Worm (Caenorhabditis elegans): Measurements from ENCODE around the gene F48E8.2.
A peak's percentile ranks its signal among the peaks of the same experiment; 100 is the strongest.

F48E8.2 gene

DNA sequence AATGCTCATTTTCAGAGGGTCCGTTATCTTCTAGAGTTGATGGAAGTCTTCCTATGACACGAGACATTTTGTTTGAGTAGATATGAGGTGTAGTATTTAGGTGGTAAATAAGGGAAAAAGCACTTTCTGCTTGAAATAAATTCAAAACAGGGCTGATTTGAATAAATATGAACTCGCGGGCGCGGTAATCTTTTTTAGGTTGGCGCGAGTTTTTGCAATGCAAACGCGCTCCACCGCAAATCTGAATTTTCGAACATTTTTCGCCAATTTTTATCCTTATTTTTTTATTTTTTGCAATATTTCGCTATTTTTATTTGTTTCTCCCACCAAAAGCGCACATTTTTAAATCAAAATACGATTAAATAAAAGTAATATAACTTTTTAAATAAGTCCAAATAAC, 16.0 kb upstream of the F48E8.2 start, which contains the start of gene skpt-1:
Gene skpt-1 (minus strand): TSS at position 219 of the 400 bp plus-strand sequence.
- peak; percentile 93 for TF ChIP-seq madf-3 (GFP tag; IDR thresholded peaks at IDR 0.05)
- peak; percentile 89 for TF ChIP-seq F33H1.4 (GFP tag; IDR thresholded peaks at IDR 0.05)
- peak; percentile 73; the same call in 1 of the 2 replicates for TF ChIP-seq nfyb-1 (GFP tag; IDR thresholded peaks at IDR 0.05)
- peak; percentile 94 for TF ChIP-seq B0019.2 (GFP tag; conservative IDR thresholded peaks at IDR 0.05)
- TF ChIP-seq unc-130 (GFP tag; optimal IDR thresholded peaks at IDR 0.05) = peak; percentile 64
- TF ChIP-seq T07F8.4 (tag; optimal IDR thresholded peaks at IDR 0.05) = no peak
- TF ChIP-seq athp-1 (tag; optimal IDR thresholded peaks at IDR 0.05) = peak; percentile 58
- peak; percentile 86 for TF ChIP-seq lsl-1 (GFP tag; optimal IDR thresholded peaks at IDR 0.05)
- TF ChIP-seq dox-1 (GFP tag; IDR thresholded peaks at IDR 0.05) = peak; percentile 88
- peak; percentile 97 for TF ChIP-seq mcd-1 (GFP tag; IDR thresholded peaks at IDR 0.05)
- TF ChIP-seq bed-1 (GFP tag; IDR thresholded peaks at IDR 0.05) = no peak
- peak; percentile 54 for TF ChIP-seq hrde-1 (tag; optimal IDR thresholded peaks at IDR 0.05; ENCODE audit: borderline replicate concordance)
- peak; percentile 85 for TF ChIP-seq F49E8.2 (tag; optimal IDR thresholded peaks at IDR 0.05; ENCODE audit: insufficient read depth)
- TF ChIP-seq lin-35 (GFP tag; optimal IDR thresholded peaks at IDR 0.05) = peak in 2 of 3 experiments; percentile 67 to 91
- peak; percentile 86 for TF ChIP-seq hsf-1 (GFP tag; IDR thresholded peaks at IDR 0.05)
- TF ChIP-seq D2030.7 (GFP tag; IDR thresholded peaks at IDR 0.05) = peak; percentile 97
- no peak for TF ChIP-seq Y53F4B.3 (GFP tag; IDR thresholded peaks at IDR 0.05)
- TF ChIP-seq C17E4.6 (GFP tag; IDR thresholded peaks at IDR 0.05) = peak; percentile 77; the same call in 1 of the 2 replicates
- TF ChIP-seq B0336.3 (GFP tag; IDR thresholded peaks at IDR 0.05) = peak; percentile 88
- TF ChIP-seq atf-7 (tag; optimal IDR thresholded peaks at IDR 0.05) = no peak
- no peak for TF ChIP-seq lin-40 (tag; optimal IDR thresholded peaks at IDR 0.05)
- TF ChIP-seq cebp-2 (GFP tag; IDR thresholded peaks at IDR 0.05) = no peak
- TF ChIP-seq bed-2 (GFP tag; IDR thresholded peaks at IDR 0.05) = 0 out of 2 replicates have a peak, but pooled peaks have one; percentile 34
- TF ChIP-seq lin-54 (GFP tag; optimal IDR thresholded peaks at IDR 0.05) = peak; percentile 96
- no peak for TF ChIP-seq ceh-40 (GFP tag; IDR thresholded peaks at IDR 0.05)
- no peak for TF ChIP-seq ceh-27 (GFP tag; optimal IDR thresholded peaks at IDR 0.05)
- TF ChIP-seq lir-1 (GFP tag; conservative IDR thresholded peaks at IDR 0.05) = peak; percentile 76; the same call in 1 of the 2 replicates
- no peak for TF ChIP-seq egl-18 (GFP tag; IDR thresholded peaks at IDR 0.05)
- 0 out of 2 replicates have a peak, but pooled peaks have one; percentile 77 for TF ChIP-seq ztf-28 (GFP tag; IDR thresholded peaks at IDR 0.05)
- 0 out of 2 replicates have a peak, but pooled peaks have one; percentile 26 for TF ChIP-seq Y67H2A.10 (GFP tag; conservative IDR thresholded peaks at IDR 0.05)
- TF ChIP-seq attf-5 (GFP tag; optimal IDR thresholded peaks at IDR 0.05) = peak; percentile 31
- 0 out of 2 replicates have a peak, but pooled peaks have one; percentile 51 for TF ChIP-seq Y79H2A.3 (GFP tag; conservative IDR thresholded peaks at IDR 0.05)
- TF ChIP-seq ceh-91 (GFP tag; IDR thresholded peaks at IDR 0.05) = peak; percentile 96
- no peak for TF ChIP-seq ZK185.1 (tag; optimal IDR thresholded peaks at IDR 0.05; ENCODE audit: poor library complexity, severe bottlenecking)
- TF ChIP-seq ceh-100 (GFP tag; IDR thresholded peaks at IDR 0.05) = peak; percentile 63; the same call in 1 of the 2 replicates
- peak; percentile 1 for TF ChIP-seq snpc-1.3 (tag; optimal IDR thresholded peaks at IDR 0.05; ENCODE audit: insufficient read depth)
- TF ChIP-seq Y95B8A.8 (GFP tag; IDR thresholded peaks at IDR 0.05) = peak; percentile 91; the same call in 1 of the 2 replicates
- peak; percentile 87 for TF ChIP-seq snpc-3.4 (tag; optimal IDR thresholded peaks at IDR 0.05)
- peak; percentile 97 for TF ChIP-seq dpl-1 (GFP tag; optimal IDR thresholded peaks at IDR 0.05)
- peak; percentile 98 for TF ChIP-seq xnd-1 (tag; optimal IDR thresholded peaks at IDR 0.05)
- TF ChIP-seq attf-3 (GFP tag; conservative IDR thresholded peaks at IDR 0.05) = peak; percentile 45; the same call in 1 of the 2 replicates
- TF ChIP-seq egrh-3 (GFP tag; IDR thresholded peaks at IDR 0.05) = no peak
- TF ChIP-seq akir-1 (GFP tag; optimal IDR thresholded peaks at IDR 0.05) = no peak
- TF ChIP-seq B0035.1 (tag; optimal IDR thresholded peaks at IDR 0.05) = no peak
- TF ChIP-seq madf-8 (GFP tag; conservative IDR thresholded peaks at IDR 0.05) = peak; percentile 97
- TF ChIP-seq tlf-1 (GFP tag; optimal IDR thresholded peaks at IDR 0.05) = peak; percentile 92
- TF ChIP-seq nfya-1 (tag; optimal IDR thresholded peaks at IDR 0.05; ENCODE audit: borderline replicate concordance, insufficient read depth) = no peak
